Worm (Caenorhabditis elegans) whole organism, young adult: ENCODE data around the gene ZC395.11.

ENCODE experiments used
- B0019.2 ChIP-seq: fragments of 200-800 bp; sonication (Bioruptor generic); conservative IDR thresholded peaks from 2 replicates; pipeline ENCODE4 v1.3.6; 2022; ENCODE audit warnings: missing genetic modification reagents, missing genetic modification characterization, missing compliant biosample characterization
- B0336.3 ChIP-seq: fragments of 200-800 bp; sonication (Bioruptor generic); IDR thresholded peaks from 2 replicates; pipeline ENCODE4 v1.3.6; 2022; ENCODE audit warnings: missing genetic modification characterization, missing compliant biosample characterization
- C06A6.2 ChIP-seq: fragments of 200-800 bp; sonication (Bioruptor generic); conservative IDR thresholded peaks from 2 replicates; pipeline ENCODE4 v1.3.6; 2022; ENCODE audit warnings: missing genetic modification characterization, missing compliant biosample characterization
- C17E4.6 ChIP-seq: fragments of 200-800 bp; sonication (Bioruptor generic); IDR thresholded peaks from 2 replicates; pipeline ENCODE4 v1.3.6; 2022; ENCODE audit warnings: missing genetic modification reagents, missing genetic modification characterization, missing compliant biosample characterization
- D2030.7 ChIP-seq: fragments of 200-800 bp; sonication (Bioruptor generic); IDR thresholded peaks from 2 replicates; pipeline ENCODE4 v1.3.6; 2022; ENCODE audit warnings: missing genetic modification reagents, missing genetic modification characterization, missing compliant biosample characterization
- F57A8.1 ChIP-seq: fragments of 200-800 bp; sonication (Bioruptor generic); optimal IDR thresholded peaks from 2 replicates; lab custom pipeline; 2018; ENCODE audit warnings: mild to moderate bottlenecking, missing genetic modification characterization, moderate library complexity, missing compliant biosample characterization
- Y53F4B.3 ChIP-seq: fragments of 200-800 bp; sonication (Bioruptor generic); IDR thresholded peaks from 2 replicates; pipeline ENCODE4 v1.3.6; 2022; ENCODE audit warnings: missing genetic modification reagents, missing genetic modification characterization, missing compliant biosample characterization
- Y56A3A.18 ChIP-seq: fragments of 200-800 bp; sonication (Bioruptor generic); IDR thresholded peaks from 2 replicates; pipeline ENCODE4 v1.3.6; 2022; ENCODE audit warnings: missing genetic modification reagents, missing genetic modification characterization, missing compliant biosample characterization
- Y67H2A.10 ChIP-seq: fragments of 200-800 bp; sonication (Bioruptor generic); conservative IDR thresholded peaks from 2 replicates; pipeline ENCODE4 v1.3.6; 2022; ENCODE audit warnings: missing genetic modification reagents, missing genetic modification characterization, missing compliant biosample characterization
- Y79H2A.3 ChIP-seq: fragments of 200-800 bp; sonication (Bioruptor generic); conservative IDR thresholded peaks from 2 replicates; pipeline ENCODE4 v1.3.6; 2022; ENCODE audit warnings: missing genetic modification reagents, missing genetic modification characterization, missing compliant biosample characterization
- akir-1 ChIP-seq: fragments of 200-800 bp; sonication (Bioruptor generic); optimal IDR thresholded peaks from 2 replicates; lab custom pipeline; 2018; ENCODE audit warnings: mild to moderate bottlenecking, missing genetic modification characterization, moderate library complexity, missing compliant biosample characterization
- aptf-3 ChIP-seq: fragments of 200-800 bp; sonication (Bioruptor generic); IDR thresholded peaks from 2 replicates; pipeline ENCODE4 v1.3.6; 2022; ENCODE audit warnings: missing genetic modification characterization, missing compliant biosample characterization
- atf-7 ChIP-seq: sonication (generic microtip); optimal IDR thresholded peaks from 2 replicates; lab custom pipeline; 2017; ENCODE audit warnings: mild to moderate bottlenecking, missing genetic modification characterization, missing compliant biosample characterization
- athp-1 ChIP-seq: sonication (generic microtip); optimal IDR thresholded peaks from 2 replicates; lab custom pipeline; 2017; ENCODE audit warnings: mild to moderate bottlenecking, missing genetic modification characterization, missing compliant biosample characterization
- attf-5 ChIP-seq: fragments of 200-800 bp; sonication (Bioruptor generic); optimal IDR thresholded peaks from 2 replicates; lab custom pipeline; 2018; ENCODE audit warnings: mild to moderate bottlenecking, missing genetic modification characterization, missing compliant biosample characterization
- attf-6 ChIP-seq: fragments of 200-800 bp; sonication (Bioruptor generic); IDR thresholded peaks from 2 replicates; pipeline ENCODE4 v1.3.6; 2022; ENCODE audit warnings: missing genetic modification reagents, missing genetic modification characterization, missing compliant biosample characterization
- ccch-3 ChIP-seq: fragments of 200-800 bp; sonication (Bioruptor generic); optimal IDR thresholded peaks from 2 replicates; lab custom pipeline; 2018; ENCODE audit warnings: mild to moderate bottlenecking, missing genetic modification characterization, missing compliant biosample characterization
- cebp-1 ChIP-seq, 2 experiments: fragments of 200-800 bp in 1 of 2; sonication (Bioruptor generic) in 1 of 2; sonication (generic microtip) in 1 of 2; IDR thresholded peaks in 1 of 2; optimal IDR thresholded peaks in 1 of 2; 2 replicates each; pipeline versions ENCODE4 v1.3.6 to Lab custom; 2017 to 2022; ENCODE audit warnings: missing compliant biosample characterization in 2 of 2, missing genetic modification characterization in 2 of 2, mild to moderate bottlenecking in 1 of 2, missing genetic modification reagents in 1 of 2, moderate library complexity in 1 of 2
- ceh-58 ChIP-seq: fragments of 200-800 bp; sonication (Bioruptor generic); IDR thresholded peaks from 2 replicates; pipeline ENCODE4 v1.3.6; 2022; ENCODE audit warnings: missing genetic modification characterization, missing compliant biosample characterization
- ceh-91 ChIP-seq: fragments of 200-800 bp; sonication (Bioruptor generic); IDR thresholded peaks from 2 replicates; pipeline ENCODE4 v1.3.6; 2022; ENCODE audit warnings: missing genetic modification reagents, missing genetic modification characterization, missing compliant biosample characterization
- dox-1 ChIP-seq: fragments of 200-800 bp; sonication (Bioruptor generic); IDR thresholded peaks from 2 replicates; pipeline ENCODE4 v1.3.6; 2022; ENCODE audit warnings: missing genetic modification reagents, missing genetic modification characterization, missing compliant biosample characterization
- dpl-1 ChIP-seq: fragments of 150-350 bp; optimal IDR thresholded peaks from 2 replicates; lab custom pipeline; 2014; ENCODE audit warnings: missing biosample characterization, missing genetic modification reagents, missing genetic modification characterization
- efl-1 ChIP-seq: fragments of 150-350 bp; optimal IDR thresholded peaks from 2 replicates; lab custom pipeline; 2014; ENCODE audit warnings: missing biosample characterization, missing genetic modification reagents, missing genetic modification characterization
- egl-18 ChIP-seq: fragments of 200-800 bp; sonication (Bioruptor generic); IDR thresholded peaks from 2 replicates; pipeline ENCODE4 v1.3.6; 2022; ENCODE audit warnings: missing genetic modification reagents, missing genetic modification characterization, missing compliant biosample characterization
- egrh-3 ChIP-seq: fragments of 200-800 bp; sonication (Bioruptor generic); IDR thresholded peaks from 2 replicates; pipeline ENCODE4 v1.3.6; 2022; ENCODE audit warnings: missing genetic modification reagents, missing genetic modification characterization, missing compliant biosample characterization
- fkh-3 ChIP-seq: sonication (generic microtip); optimal IDR thresholded peaks from 2 replicates; lab custom pipeline; 2016; ENCODE audit warnings: mild to moderate bottlenecking, missing genetic modification characterization, missing compliant biosample characterization
- hsf-1 ChIP-seq: fragments of 200-800 bp; sonication (Bioruptor generic); IDR thresholded peaks from 2 replicates; pipeline ENCODE4 v1.3.6; 2022; ENCODE audit warnings: missing genetic modification reagents, missing genetic modification characterization, missing compliant biosample characterization
- lin-54 ChIP-seq: fragments of 200-800 bp; sonication (Bioruptor generic); optimal IDR thresholded peaks from 2 replicates; lab custom pipeline; 2018; ENCODE audit warnings: mild to moderate bottlenecking, missing genetic modification characterization, missing compliant biosample characterization
- lsl-1 ChIP-seq: fragments of 200-800 bp; sonication (Bioruptor generic); optimal IDR thresholded peaks from 2 replicates; lab custom pipeline; 2018; ENCODE audit warnings: mild to moderate bottlenecking, missing genetic modification characterization, moderate library complexity, missing compliant biosample characterization
- madf-8 ChIP-seq: fragments of 200-800 bp; sonication (Bioruptor generic); conservative IDR thresholded peaks from 2 replicates; pipeline ENCODE4 v1.3.6; 2022; ENCODE audit warnings: missing genetic modification reagents, missing genetic modification characterization, missing compliant biosample characterization
- mel-28 ChIP-seq: sonication (generic microtip); optimal IDR thresholded peaks from 2 replicates; lab custom pipeline; 2016; ENCODE audit warnings: borderline replicate concordance, mild to moderate bottlenecking, missing genetic modification characterization, missing compliant biosample characterization
- mes-4 ChIP-seq: sonication (generic microtip); optimal IDR thresholded peaks from 2 replicates; lab custom pipeline; 2016; ENCODE audit warnings: missing genotype, missing genetic modification characterization, missing compliant biosample characterization
- mxl-1 ChIP-seq: sonication (generic microtip); optimal IDR thresholded peaks from 2 replicates; lab custom pipeline; 2016; ENCODE audit warnings: missing genetic modification characterization, missing compliant biosample characterization
- nfya-1 ChIP-seq: sonication (generic microtip); optimal IDR thresholded peaks from 2 replicates; lab custom pipeline; 2017; ENCODE audit warnings: antibody characterized with exemption, missing compliant biosample characterization, missing genetic modification characterization, borderline replicate concordance; ENCODE audit not compliant: insufficient read depth
- nfya-2 ChIP-seq: fragments of 200-800 bp; sonication (Bioruptor generic); IDR thresholded peaks from 2 replicates; pipeline ENCODE4 v1.3.6; 2022; ENCODE audit warnings: missing genetic modification reagents, missing genetic modification characterization, missing compliant biosample characterization
- nfyb-1 ChIP-seq: fragments of 200-800 bp; sonication (Bioruptor generic); IDR thresholded peaks from 2 replicates; pipeline ENCODE4 v1.3.6; 2022; ENCODE audit warnings: missing genetic modification reagents, missing genetic modification characterization, missing compliant biosample characterization
- nhr-120 ChIP-seq: fragments of 200-800 bp; sonication (Bioruptor generic); IDR thresholded peaks from 2 replicates; pipeline ENCODE4 v1.3.6; 2022; ENCODE audit warnings: missing genetic modification characterization, missing compliant biosample characterization
- pha-4 ChIP-seq: fragments of 150-350 bp; sonication (generic microtip); optimal IDR thresholded peaks from 2 replicates; lab custom pipeline; 2014; ENCODE audit warnings: missing biosample characterization, missing genetic modification reagents, missing genetic modification characterization
- rcor-1 ChIP-seq: fragments of 200-800 bp; sonication (Bioruptor generic); IDR thresholded peaks from 2 replicates; pipeline ENCODE4 v1.3.6; 2022; ENCODE audit warnings: missing genetic modification reagents, missing genetic modification characterization, missing compliant biosample characterization
- rpc-1 ChIP-seq, 2 experiments: fragments of 150-350 bp in 1 of 2; sonication (generic microtip) in 1 of 2; optimal IDR thresholded peaks; 2 replicates each; lab custom pipeline; 2014 to 2018; ENCODE audit warnings: missing biosample characterization in 1 of 2, missing genetic modification characterization in 1 of 2, missing genetic modification reagents in 1 of 2, missing genotype in 1 of 2
- sea-2 ChIP-seq: fragments of 200-800 bp; sonication (Bioruptor generic); IDR thresholded peaks from 2 replicates; pipeline ENCODE4 v1.3.6; 2022; ENCODE audit warnings: missing genetic modification characterization, missing compliant biosample characterization
- snpc-1.3 ChIP-seq: sonication (generic microtip); optimal IDR thresholded peaks from 2 replicates; lab custom pipeline; 2017; ENCODE audit warnings: missing genetic modification characterization, mild to moderate bottlenecking, missing compliant biosample characterization, antibody characterized with exemption, moderate library complexity, missing genotype, missing genetic modification reagents; ENCODE audit not compliant: insufficient read depth
- sptf-2 ChIP-seq: fragments of 200-800 bp; sonication (Bioruptor generic); optimal IDR thresholded peaks from 2 replicates; lab custom pipeline; 2018; ENCODE audit warnings: mild to moderate bottlenecking, missing genetic modification characterization, missing compliant biosample characterization
- tbp1 ChIP-seq: fragments of 200-800 bp; sonication (Bioruptor generic); optimal IDR thresholded peaks from 2 replicates; lab custom pipeline; 2018; ENCODE audit warnings: mild to moderate bottlenecking, missing genetic modification characterization, missing compliant biosample characterization
- unc-62 ChIP-seq: fragments of 150-350 bp; optimal IDR thresholded peaks from 2 replicates; lab custom pipeline; 2014; ENCODE audit warnings: missing biosample characterization, missing genetic modification reagents, missing genetic modification characterization
- ztf-18 ChIP-seq: sonication (generic microtip); optimal IDR thresholded peaks from 2 replicates; lab custom pipeline; 2016; ENCODE audit warnings: missing genotype, mild to moderate bottlenecking, missing genetic modification characterization, missing compliant biosample characterization
- ztf-3 ChIP-seq: fragments of 200-800 bp; sonication (Bioruptor generic); optimal IDR thresholded peaks from 2 replicates; lab custom pipeline; 2018; ENCODE audit warnings: mild to moderate bottlenecking, missing genetic modification characterization, missing compliant biosample characterization

The ZC395.11 gene

DNA sequence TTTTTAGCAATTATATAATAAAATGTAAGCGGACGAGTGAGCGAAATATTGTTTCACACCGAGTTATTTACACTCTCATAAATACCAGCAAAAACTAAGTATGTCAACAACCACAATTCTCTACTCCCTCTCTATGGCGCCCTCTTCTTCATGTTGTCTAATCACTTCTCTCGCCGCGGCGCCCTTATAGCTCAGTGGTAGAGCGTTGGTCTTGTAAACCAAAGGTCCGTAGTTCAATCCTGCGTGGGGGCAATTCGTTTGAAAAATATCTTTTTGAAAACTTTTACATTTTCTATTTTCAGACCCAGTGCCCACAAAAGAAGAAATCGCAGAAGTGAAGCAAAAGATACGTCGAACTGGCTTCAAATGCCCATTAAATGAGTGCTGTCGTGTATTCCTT, 19.6 kb upstream of the ZC395.11 start:
- TF ChIP-seq Y67H2A.10 (GFP tag; lab: Robert Waterston, UW): peak; percentile 60; the same call in 1 of the 2 replicates
- peak; percentile 89 for TF ChIP-seq rpc-1 (optimal IDR thresholded peaks at IDR 0.05; lab: Kevin White, UChicago)
- TF ChIP-seq rpc-1 (tag; optimal IDR thresholded peaks at IDR 0.05; lab: Kevin White, UChicago): peak; percentile 97
- peak; percentile 74 for TF ChIP-seq lin-54 (GFP tag; lab: Kevin White, UChicago)
- peak; percentile 69 for TF ChIP-seq F57A8.1 (GFP tag; lab: Kevin White, UChicago)
- TF ChIP-seq mes-4 (tag; lab: Kevin White, UChicago): no peak
- peak; percentile 83; the same call in 1 of the 2 replicates for TF ChIP-seq aptf-3
- no peak; the same call in 1 of the 2 replicates for TF ChIP-seq C17E4.6 (GFP tag; lab: Robert Waterston, UW)
- TF ChIP-seq dpl-1 (GFP tag; lab: Kevin White, UChicago): peak; percentile 23
- TF ChIP-seq mxl-1 (tag; lab: Kevin White, UChicago): peak; percentile 92
- peak; percentile 85 for TF ChIP-seq Y56A3A.18
- peak; percentile 75 for TF ChIP-seq attf-5 (GFP tag; lab: Kevin White, UChicago)
- peak; percentile 100 for TF ChIP-seq tbp1
- peak; percentile 85 for TF ChIP-seq nfyb-1
- peak; percentile 21 for TF ChIP-seq atf-7 (tag; lab: Kevin White, UChicago)
- TF ChIP-seq egrh-3 (GFP tag; lab: Robert Waterston, UW): peak; percentile 60; the same call in 1 of the 2 replicates
- peak; percentile 48; the same call in 1 of the 2 replicates for TF ChIP-seq ceh-91 (GFP tag; lab: Robert Waterston, UW)
- TF ChIP-seq egl-18: no peak
- TF ChIP-seq sea-2 (GFP tag; lab: Robert Waterston, UW): no peak
- no peak for TF ChIP-seq unc-62
- peak; percentile 75 for TF ChIP-seq snpc-1.3
- TF ChIP-seq rcor-1 (GFP tag; lab: Robert Waterston, UW): peak; percentile 70
- no peak for TF ChIP-seq Y79H2A.3
- no peak; the same call in 1 of the 2 replicates for TF ChIP-seq dox-1 (GFP tag; lab: Robert Waterston, UW)
- TF ChIP-seq Y53F4B.3 (GFP tag; lab: Robert Waterston, UW): no peak; the same call in 1 of the 2 replicates
- peak; percentile 94 for TF ChIP-seq nhr-120 (GFP tag; lab: Robert Waterston, UW)
- TF ChIP-seq ztf-3 (GFP tag; lab: Kevin White, UChicago): no peak
- no peak for TF ChIP-seq mel-28
- peak; percentile 66; the same call in 1 of the 2 replicates for TF ChIP-seq cebp-1 (GFP tag; IDR thresholded peaks at IDR 0.05; lab: Robert Waterston, UW)
- TF ChIP-seq cebp-1 (tag; optimal IDR thresholded peaks at IDR 0.05; lab: Kevin White, UChicago): peak; percentile 77
- TF ChIP-seq D2030.7 (GFP tag; lab: Robert Waterston, UW): peak; percentile 81
- TF ChIP-seq ccch-3 (GFP tag; lab: Kevin White, UChicago): no peak
- no peak for TF ChIP-seq akir-1
- peak; percentile 81 for TF ChIP-seq fkh-3
- TF ChIP-seq ztf-18: peak; percentile 80
- no peak for TF ChIP-seq sptf-2 (GFP tag; lab: Kevin White, UChicago)
- TF ChIP-seq B0336.3 (GFP tag; lab: Robert Waterston, UW): no peak
- TF ChIP-seq pha-4 (tag; lab: Kevin White, UChicago): no peak
- TF ChIP-seq lsl-1: peak; percentile 74
- TF ChIP-seq madf-8 (GFP tag; lab: Robert Waterston, UW): peak; percentile 59
- no peak for TF ChIP-seq nfya-1 (tag; lab: Kevin White, UChicago)
- TF ChIP-seq C06A6.2 (GFP tag; lab: Robert Waterston, UW): no peak
- peak; percentile 68; the same call in 1 of the 2 replicates for TF ChIP-seq attf-6 (GFP tag; lab: Robert Waterston, UW)
- no peak for TF ChIP-seq nfya-2 (GFP tag; lab: Robert Waterston, UW)
- no peak; the same call in 1 of the 2 replicates for TF ChIP-seq hsf-1 (GFP tag; lab: Robert Waterston, UW)
- 0 out of 2 replicates have a peak, but pooled peaks have one; percentile 27 for TF ChIP-seq B0019.2 (GFP tag; lab: Robert Waterston, UW)
- TF ChIP-seq efl-1 (GFP tag; lab: Kevin White, UChicago): peak; percentile 11
- TF ChIP-seq ceh-58: peak; percentile 91; the same call in 1 of the 2 replicates
- peak; percentile 89 for TF ChIP-seq athp-1
